Worm (Caenorhabditis elegans): Measurements from ENCODE around the gene nlp-82.

DNA sequence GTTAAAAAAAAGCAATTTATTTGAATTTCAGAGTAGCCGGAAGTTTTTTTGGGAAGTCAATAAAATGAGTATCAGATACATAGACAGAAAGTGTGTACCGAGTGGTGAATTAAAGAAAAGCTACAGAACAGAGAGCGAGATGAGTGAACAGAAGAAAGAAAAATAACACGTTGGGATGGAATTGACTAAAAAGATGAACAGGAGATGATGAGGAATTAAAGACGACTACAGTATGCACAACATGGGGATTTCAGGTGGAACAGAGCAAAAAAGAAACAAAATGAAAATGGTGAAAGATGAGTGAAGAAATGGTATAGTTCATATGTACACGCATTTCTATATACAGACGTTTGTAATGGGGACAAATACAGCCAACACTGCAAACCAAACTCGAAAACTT, 17.2 kb upstream of the nlp-82 start:
- TF ChIP-seq fkh-10 (GFP tag; optimal IDR thresholded peaks at IDR 0.05) (no peak), lin-39 (tag; optimal IDR thresholded peaks at IDR 0.05) (no peak), skn-1 (tag; optimal IDR thresholded peaks at IDR 0.05) (no peak)

Data from whole organism, L4 larva.